Fruit fly (Drosophila melanogaster) whole organism, adult: Measurements from ENCODE around the gene Pten.
A peak's percentile ranks its signal among the peaks of the same experiment; 100 is the strongest.

Experiments
- CG7045 ChIP-seq: fragments of 200-800 bp; sonication (Bioruptor generic); optimal IDR thresholded peaks from 2 replicates; lab custom pipeline; 2017; ENCODE audit warnings: missing biosample characterization, mild to moderate bottlenecking, missing genetic modification characterization
- Hr96 ChIP-seq: fragments of 200-800 bp; sonication (Bioruptor generic); optimal IDR thresholded peaks from 2 replicates; lab custom pipeline; 2016; ENCODE audit warnings: missing biosample characterization, missing genetic modification characterization
- kay ChIP-seq: fragments of 200-800 bp; sonication (Bioruptor generic); peaks from one replicate; lab custom pipeline; 2016; ENCODE audit warnings: missing biosample characterization, missing genetic modification characterization, borderline replicate concordance
- toe ChIP-seq: fragments of 200-800 bp; sonication (Bioruptor generic); optimal IDR thresholded peaks from 2 replicates; lab custom pipeline; 2016; ENCODE audit warnings: missing biosample characterization, missing genetic modification characterization

- TF ChIP-seq toe (GFP tag; lab: Kevin White, UChicago) = no peak
- peak; percentile 92 for TF ChIP-seq kay (GFP tag; lab: Kevin White, UChicago)
- TF ChIP-seq CG7045 (GFP tag; lab: Kevin White, UChicago) = no peak
- no peak for TF ChIP-seq Hr96 (GFP tag; lab: Kevin White, UChicago)
These were observed 5.1 kb downstream of the Pten start, which contains the start of gene CG5676 for dm6 chr2L:10255725-10256158.
